Fruit fly (Drosophila melanogaster): ENCODE results near the gene mri.

DNA sequence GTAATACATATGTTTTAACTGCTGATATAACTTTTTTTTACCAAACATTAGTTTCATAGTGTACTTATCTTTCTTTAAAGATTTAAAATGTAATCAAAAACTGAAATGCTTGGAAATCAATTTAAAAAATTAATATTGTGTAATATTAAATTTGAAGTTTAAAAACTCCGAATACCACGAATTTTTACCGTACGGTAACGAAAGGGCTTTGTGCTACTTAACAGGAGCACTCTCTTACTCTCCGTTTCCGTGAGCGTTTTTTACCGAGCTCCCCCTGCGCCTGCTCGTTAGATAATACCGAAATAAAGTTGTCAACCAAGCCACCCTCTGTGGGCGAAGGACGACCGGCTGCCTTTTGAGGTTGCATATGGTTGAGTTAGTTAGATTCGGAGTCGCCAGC lies 47.5 kb upstream of the mri start, which contains the start of the genes Dic61B and p130CAS:
- TF ChIP-seq OdsH (GFP tag; optimal IDR thresholded peaks at IDR 0.05) (no peak), Sox14 (GFP tag; optimal IDR thresholded peaks at IDR 0.05) (no peak)

Data from whole organism, prepupa.